Worm (Caenorhabditis elegans): ENCODE data around the gene dyf-18.

Gene dyf-18

ce11 chrIV:11799240-11799639, 1.7 kb downstream of the dyf-18 start:
- TF ChIP-seq unc-55 (GFP tag; optimal IDR thresholded peaks at IDR 0.05) (peak; percentile 33), ets-4 (tag; optimal IDR thresholded peaks at IDR 0.05) (no peak)

- TF ChIP-seq unc-42 (tag; optimal IDR thresholded peaks at IDR 0.05): peak; percentile 18
- TF ChIP-seq ceh-48 (tag; optimal IDR thresholded peaks at IDR 0.05): no peak
Observed at ce11 chrIV:11796818-11797217, 4.2 kb downstream of the dyf-18 start.

ce11 chrIV:11795964-11796363, 5.0 kb downstream of the dyf-18 start:
- TF ChIP-seq ama-1 (optimal IDR thresholded peaks at IDR 0.05) (no peak), unc-42 (tag; optimal IDR thresholded peaks at IDR 0.05) (peak; percentile 22)

- no peak for TF ChIP-seq pat-9 (tag; optimal IDR thresholded peaks at IDR 0.05)
- TF ChIP-seq unc-55 (GFP tag; optimal IDR thresholded peaks at IDR 0.05): no peak
- no peak for TF ChIP-seq K09A11.1 (tag; optimal IDR thresholded peaks at IDR 0.05; ENCODE audit: insufficient read depth)
- no peak for TF ChIP-seq pax-1 (tag; optimal IDR thresholded peaks at IDR 0.05)
- no peak for TF ChIP-seq lim-6 (tag; optimal IDR thresholded peaks at IDR 0.05)
Observed at ce11 chrIV:11793170-11793569, 7.8 kb downstream of the dyf-18 start.

- no peak for TF ChIP-seq ceh-2 (tag; optimal IDR thresholded peaks at IDR 0.05)
- TF ChIP-seq rnt-1 (tag; optimal IDR thresholded peaks at IDR 0.05): no peak
- TF ChIP-seq pag-3 (tag; optimal IDR thresholded peaks at IDR 0.05; ENCODE audit: borderline replicate concordance): no peak
- TF ChIP-seq ceh-9 (tag; optimal IDR thresholded peaks at IDR 0.05): no peak
- TF ChIP-seq T23F11.4 (GFP tag; optimal IDR thresholded peaks at IDR 0.05): no peak
- TF ChIP-seq fkh-6 (tag; optimal IDR thresholded peaks at IDR 0.05): no peak
- TF ChIP-seq sox-4 (tag; optimal IDR thresholded peaks at IDR 0.05): no peak
- no peak for TF ChIP-seq ref-2 (tag; optimal IDR thresholded peaks at IDR 0.05)
- TF ChIP-seq ceh-31 (tag; optimal IDR thresholded peaks at IDR 0.05): no peak
- no peak for TF ChIP-seq mec-3 (tag; optimal IDR thresholded peaks at IDR 0.05; ENCODE audit: borderline replicate concordance)
- no peak for TF ChIP-seq ceh-14 (tag; optimal IDR thresholded peaks at IDR 0.05)
- no peak for TF ChIP-seq K09A11.1 (tag; optimal IDR thresholded peaks at IDR 0.05; ENCODE audit: insufficient read depth)
- TF ChIP-seq C08G9.2 (tag; optimal IDR thresholded peaks at IDR 0.05): no peak
- TF ChIP-seq lin-11 (tag; optimal IDR thresholded peaks at IDR 0.05): no peak
- TF ChIP-seq pqm-1 (tag; optimal IDR thresholded peaks at IDR 0.05): no peak
- no peak for TF ChIP-seq gmeb-2 (tag; optimal IDR thresholded peaks at IDR 0.05)
- TF ChIP-seq tbx-2 (tag; optimal IDR thresholded peaks at IDR 0.05): no peak
- TF ChIP-seq unc-86 (tag; optimal IDR thresholded peaks at IDR 0.05): no peak
Observed at ce11 chrIV:11792495-11792894, 8.5 kb downstream of the dyf-18 start, which contains the start of gene H01G02.3. TSS of gene H01G02.3 (minus strand) at chrIV:11792595.

- TF ChIP-seq unc-42 (tag; optimal IDR thresholded peaks at IDR 0.05) (peak; percentile 93), unc-55 (GFP tag; optimal IDR thresholded peaks at IDR 0.05) (no peak)
Observed at ce11 chrIV:11788383-11788963, 12.5 kb downstream of the dyf-18 start.

ce11 chrIV:11787793-11788192, 13.2 kb downstream of the dyf-18 start:
- TF ChIP-seq ztf-16 (tag; optimal IDR thresholded peaks at IDR 0.05): no peak

- TF ChIP-seq unc-42 (tag; optimal IDR thresholded peaks at IDR 0.05) (peak; percentile 93), odd-2 (tag; optimal IDR thresholded peaks at IDR 0.05) (no peak), ceh-45 (GFP tag; IDR thresholded peaks at IDR 0.05) (no peak), ref-2 (tag; optimal IDR thresholded peaks at IDR 0.05) (peak; percentile 18), ceh-31 (tag; optimal IDR thresholded peaks at IDR 0.05) (peak; percentile 44)
Observed at ce11 chrIV:11785064-11785840, 15.7 kb downstream of the dyf-18 start.
